Worm (Caenorhabditis elegans): Measurements from ENCODE around the gene Y41C4A.9.

DNA sequence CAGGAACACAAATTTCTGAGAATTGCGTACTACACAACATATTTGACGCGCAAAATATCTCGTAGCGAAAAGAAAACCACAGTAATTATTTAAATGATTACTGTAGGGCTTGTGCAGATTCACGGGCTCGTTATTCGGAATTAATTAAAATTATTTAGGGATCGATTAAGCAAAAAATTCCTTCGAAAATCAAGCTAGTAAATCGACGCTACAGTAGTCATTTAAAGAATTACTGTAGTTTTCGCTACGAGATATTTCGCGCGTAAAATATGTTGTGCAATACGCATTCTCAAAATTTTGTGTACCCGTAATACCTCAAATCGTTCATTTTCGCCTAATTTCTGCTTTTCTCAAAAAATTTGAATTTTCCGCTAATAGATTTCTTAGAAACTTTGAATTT, 32.4 kb upstream of the Y41C4A.9 start:
- TF ChIP-seq unc-62 (GFP tag; optimal IDR thresholded peaks at IDR 0.05) (no peak), egl-27 (tag; optimal IDR thresholded peaks at IDR 0.05) (no peak), nhr-77 (tag; optimal IDR thresholded peaks at IDR 0.05) (no peak), fkh-4 (tag; optimal IDR thresholded peaks at IDR 0.05; ENCODE audit: borderline replicate concordance) (no peak), vab-15 (tag; optimal IDR thresholded peaks at IDR 0.05) (no peak), pqm-1 (tag; optimal IDR thresholded peaks at IDR 0.05) (no peak), rnt-1 (tag; optimal IDR thresholded peaks at IDR 0.05) (no peak), jun-1 (tag; optimal IDR thresholded peaks at IDR 0.05) (no peak), aha-1 (tag; optimal IDR thresholded peaks at IDR 0.05) (no peak), ets-5 (GFP tag; IDR thresholded peaks at IDR 0.05) (no peak), ceh-90 (tag; optimal IDR thresholded peaks at IDR 0.05) (no peak)
